Worm (Caenorhabditis elegans): ENCODE data around the gene C25F6.1.

Gene C25F6.1

DNA sequence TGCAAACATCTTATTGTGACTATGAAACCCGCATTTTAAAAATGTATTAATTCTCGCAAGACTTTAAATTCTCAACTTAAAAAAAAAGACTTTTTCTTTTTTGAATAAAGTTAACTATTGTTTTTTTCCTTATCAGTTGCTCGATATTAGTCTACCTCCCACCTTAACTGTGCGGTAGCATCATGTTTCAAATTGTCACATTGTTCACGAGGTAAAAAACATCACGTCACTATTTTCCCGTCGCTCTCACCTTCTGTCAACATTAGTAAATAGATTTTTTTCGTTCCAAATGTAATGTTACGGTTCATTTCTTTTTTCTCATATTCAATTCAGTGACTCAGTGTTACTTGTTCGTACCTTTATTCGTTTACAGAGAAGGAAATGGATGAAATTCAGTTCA is 30.1 kb downstream of the C25F6.1 start:
- TF ChIP-seq sea-2 (GFP tag; optimal IDR thresholded peaks at IDR 0.05) (no peak), ceh-28 (tag; optimal IDR thresholded peaks at IDR 0.05) (no peak), elt-2 (tag; optimal IDR thresholded peaks at IDR 0.05) (peak; percentile 9), pha-4 (tag; optimal IDR thresholded peaks at IDR 0.05) (peak; percentile 69), pqm-1 (tag; optimal IDR thresholded peaks at IDR 0.05) (peak; percentile 40)

DNA sequence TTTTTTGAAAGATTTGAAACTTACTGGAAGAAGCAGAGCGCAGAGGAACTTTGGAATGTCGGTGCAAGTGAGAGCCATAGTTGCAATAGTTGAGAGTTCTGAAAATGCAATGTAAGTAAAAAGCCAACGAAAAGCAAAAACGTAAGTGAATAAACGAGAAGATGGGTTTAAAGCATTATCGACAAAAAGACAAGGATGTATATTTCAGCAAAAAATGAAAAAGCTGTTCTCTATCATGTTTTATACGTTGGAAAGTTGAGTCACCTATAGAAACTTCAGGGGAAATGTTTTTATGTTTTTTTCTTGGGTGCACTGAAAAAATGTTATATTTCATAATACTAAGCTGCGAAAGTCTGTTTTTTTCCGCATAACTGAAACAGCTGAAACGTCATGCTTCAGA is 30.8 kb downstream of the C25F6.1 start, which contains the start of gene T23F2.5:
Gene T23F2.5 (minus strand): TSS at position 101 of the 400 bp plus-strand sequence.
- no peak for TF ChIP-seq eor-1 (tag; optimal IDR thresholded peaks at IDR 0.05)
- no peak for TF ChIP-seq ztf-4 (tag; optimal IDR thresholded peaks at IDR 0.05)
- TF ChIP-seq ama-1 (optimal IDR thresholded peaks at IDR 0.05): no peak
- no peak for TF ChIP-seq fkh-2 (tag; optimal IDR thresholded peaks at IDR 0.05)
- TF ChIP-seq nhr-11 (tag; optimal IDR thresholded peaks at IDR 0.05): peak; percentile 19

DNA sequence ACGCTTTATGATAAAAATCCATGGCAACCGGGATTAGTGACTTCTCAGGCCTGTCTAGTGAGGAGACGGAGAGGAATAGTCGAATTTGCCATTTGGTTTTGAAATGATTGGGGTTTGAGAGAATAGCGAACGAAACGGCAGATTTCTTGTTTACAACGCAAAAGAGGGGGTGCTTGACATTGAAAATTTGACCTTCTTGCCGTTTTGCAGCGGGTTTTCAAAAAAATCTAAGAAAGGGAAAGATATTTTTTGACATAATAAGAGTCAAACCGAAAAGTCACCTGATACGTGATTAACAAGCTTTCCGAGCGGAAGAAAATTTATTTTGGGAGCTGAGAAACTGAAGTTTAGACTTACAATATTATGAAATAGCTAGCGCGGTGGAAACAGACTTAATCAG is 31.6 kb downstream of the C25F6.1 start:
- TF ChIP-seq ztf-4 (tag; optimal IDR thresholded peaks at IDR 0.05): no peak
- TF ChIP-seq ztf-11 (tag; optimal IDR thresholded peaks at IDR 0.05): no peak
- TF ChIP-seq nhr-23 (tag; optimal IDR thresholded peaks at IDR 0.05): no peak
- TF ChIP-seq nfya-1 (tag; optimal IDR thresholded peaks at IDR 0.05; ENCODE audit: insufficient read depth): peak; percentile 7
- peak; percentile 67 for TF ChIP-seq nhr-25 (tag; optimal IDR thresholded peaks at IDR 0.05)
- TF ChIP-seq snpc-4 (tag; optimal IDR thresholded peaks at IDR 0.05): no peak

DNA sequence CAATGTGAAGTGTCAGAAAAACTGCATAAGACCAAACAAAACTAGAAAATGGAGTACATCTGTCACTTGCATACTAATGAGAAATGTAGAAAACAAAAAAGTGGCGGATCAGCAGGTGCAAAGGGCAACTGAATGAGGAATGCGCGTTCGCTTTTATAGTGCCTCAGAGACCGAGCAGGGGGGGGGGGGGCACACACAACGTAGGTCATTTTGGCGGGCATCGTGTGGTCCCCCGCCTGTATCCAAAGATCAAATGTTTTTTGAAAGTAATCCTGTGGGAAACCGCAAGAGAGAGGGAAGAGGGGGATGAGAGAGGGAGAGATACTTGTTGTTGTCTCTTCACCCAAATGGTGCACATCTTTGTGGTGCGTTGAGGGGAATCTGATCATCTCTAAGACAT is 32.1 kb downstream of the C25F6.1 start:
- TF ChIP-seq egl-5 (tag; optimal IDR thresholded peaks at IDR 0.05) (no peak), elt-1 (tag; optimal IDR thresholded peaks at IDR 0.05) (no peak), elt-3 (tag; optimal IDR thresholded peaks at IDR 0.05) (no peak), aly-2 (tag; optimal IDR thresholded peaks at IDR 0.05) (no peak), pqm-1 (tag; optimal IDR thresholded peaks at IDR 0.05) (no peak), lin-15B (tag; optimal IDR thresholded peaks at IDR 0.05) (no peak), zag-1 (tag; optimal IDR thresholded peaks at IDR 0.05) (no peak), fos-1 (tag; optimal IDR thresholded peaks at IDR 0.05) (no peak)

DNA sequence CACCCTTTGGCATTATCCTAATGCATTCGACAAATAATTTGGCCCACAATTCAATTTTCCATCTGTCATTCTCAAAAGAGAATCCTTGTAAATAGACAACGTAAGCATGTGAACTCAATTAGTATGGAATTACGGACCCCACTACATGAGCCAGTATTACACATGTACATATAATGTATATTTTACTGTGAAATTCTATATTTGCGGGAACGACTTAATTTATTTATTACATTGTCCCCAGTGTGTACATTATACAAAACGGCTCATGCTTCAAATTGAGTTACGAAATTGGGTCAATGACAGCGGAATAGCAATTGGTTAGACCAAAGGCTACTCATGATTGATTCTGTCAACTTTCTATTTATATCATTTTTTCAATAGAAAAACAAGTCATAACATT is 33.3 kb downstream of the C25F6.1 start:
- TF ChIP-seq snpc-4 (tag; optimal IDR thresholded peaks at IDR 0.05) (no peak), ceh-16 (tag; optimal IDR thresholded peaks at IDR 0.05) (no peak), unc-39 (tag; optimal IDR thresholded peaks at IDR 0.05) (no peak), ceh-28 (tag; optimal IDR thresholded peaks at IDR 0.05) (no peak), eor-1 (tag; optimal IDR thresholded peaks at IDR 0.05) (no peak), egl-27 (tag; optimal IDR thresholded peaks at IDR 0.05) (no peak), nhr-43 (tag; optimal IDR thresholded peaks at IDR 0.05; ENCODE audit: poor library complexity, severe bottlenecking) (peak; percentile 1), nhr-12 (tag; optimal IDR thresholded peaks at IDR 0.05) (no peak), ama-1 (optimal IDR thresholded peaks at IDR 0.05) (no peak), lsy-12 (tag; optimal IDR thresholded peaks at IDR 0.05) (no peak), nhr-23 (tag; optimal IDR thresholded peaks at IDR 0.05) (peak; percentile 26), jun-1 (tag; optimal IDR thresholded peaks at IDR 0.05) (no peak), pha-4 (tag; optimal IDR thresholded peaks at IDR 0.05) (peak; percentile 18), elt-2 (tag; optimal IDR thresholded peaks at IDR 0.05) (peak; percentile 17), ceh-82 (tag; optimal IDR thresholded peaks at IDR 0.05) (no peak)

DNA sequence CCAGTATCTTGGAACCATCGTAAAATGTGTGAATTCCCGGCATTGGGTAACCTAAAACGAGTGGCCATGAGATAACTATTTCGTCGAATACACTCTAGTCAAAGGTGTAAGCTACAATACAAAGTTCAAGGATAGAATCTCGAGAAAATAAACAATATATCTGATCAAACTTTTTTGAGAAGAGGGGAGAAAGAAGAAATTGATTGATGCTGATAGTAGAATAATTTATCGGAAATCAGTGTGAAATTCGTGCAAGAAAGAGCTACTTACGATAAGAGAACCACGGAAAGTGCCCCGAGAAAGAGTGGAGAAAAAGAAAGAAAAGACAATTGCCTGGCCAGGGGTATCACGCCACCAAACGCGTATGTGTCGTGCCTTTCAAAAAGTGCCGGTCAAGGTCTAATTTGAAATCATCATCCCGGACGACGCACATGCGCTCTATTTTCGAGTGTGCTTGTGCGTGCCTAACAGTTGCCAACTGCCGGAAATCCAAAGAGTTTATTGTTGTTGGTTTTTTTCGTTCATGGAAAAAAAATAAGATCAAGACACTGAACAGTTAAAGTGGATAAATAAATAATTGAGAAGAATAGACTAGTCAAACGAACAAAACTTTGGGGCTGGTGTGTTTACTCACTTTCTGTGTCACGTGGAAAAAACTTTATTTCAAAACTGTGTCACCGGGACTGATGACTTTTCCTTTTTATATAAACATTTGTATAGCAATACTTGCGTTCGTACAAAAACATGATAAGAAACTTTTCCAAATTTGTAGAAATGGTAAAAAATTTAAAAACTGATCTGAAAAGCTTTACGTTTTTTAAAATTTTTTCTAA is 36.7 kb downstream of the C25F6.1 start, which contains the start of gene mboa-3:
Gene mboa-3 (minus strand): TSS at position 51 of the 833 bp plus-strand sequence.
- TF ChIP-seq pqm-1 (tag; optimal IDR thresholded peaks at IDR 0.05): peak; percentile 66
- no peak for TF ChIP-seq lin-39 (tag; optimal IDR thresholded peaks at IDR 0.05)
- TF ChIP-seq ceh-16 (tag; optimal IDR thresholded peaks at IDR 0.05): no peak
- TF ChIP-seq pha-4 (tag; optimal IDR thresholded peaks at IDR 0.05): peak; percentile 92
- TF ChIP-seq lsy-12 (tag; optimal IDR thresholded peaks at IDR 0.05): no peak
- no peak for TF ChIP-seq nhr-43 (tag; optimal IDR thresholded peaks at IDR 0.05; ENCODE audit: poor library complexity, severe bottlenecking)
- TF ChIP-seq nhr-76 (tag; optimal IDR thresholded peaks at IDR 0.05): no peak
- no peak for TF ChIP-seq aly-2 (tag; optimal IDR thresholded peaks at IDR 0.05)
- TF ChIP-seq hmg-11 (tag; optimal IDR thresholded peaks at IDR 0.05): no peak
- no peak for TF ChIP-seq nfya-1 (tag; optimal IDR thresholded peaks at IDR 0.05; ENCODE audit: insufficient read depth)
- no peak for TF ChIP-seq nhr-67 (tag; optimal IDR thresholded peaks at IDR 0.05)
- TF ChIP-seq lin-15B (tag; optimal IDR thresholded peaks at IDR 0.05): no peak
- TF ChIP-seq fkh-10 (GFP tag; optimal IDR thresholded peaks at IDR 0.05): no peak
- no peak for TF ChIP-seq unc-62 (GFP tag; optimal IDR thresholded peaks at IDR 0.05)
- TF ChIP-seq eor-1 (tag; optimal IDR thresholded peaks at IDR 0.05): no peak
- TF ChIP-seq elt-2 (tag; optimal IDR thresholded peaks at IDR 0.05): peak; percentile 88

All from whole organism, L3 larva.